Worm (Caenorhabditis elegans): ENCODE results near the gene Y43B11AR.3.

The Y43B11AR.3 gene

ce11 chrIV:7084632-7085160, 1.2 kb upstream of the Y43B11AR.3 start, which contains the start of gene rps-4 (continued):
- TF ChIP-seq nhr-12 (tag; optimal IDR thresholded peaks at IDR 0.05) (no peak), mef-2 (tag; optimal IDR thresholded peaks at IDR 0.05) (peak; percentile 51), ceh-8 (GFP tag; optimal IDR thresholded peaks at IDR 0.05) (peak; percentile 74), pag-3 (tag; optimal IDR thresholded peaks at IDR 0.05; ENCODE audit: borderline replicate concordance, insufficient read depth) (no peak), xbp-1 (tag; optimal IDR thresholded peaks at IDR 0.05) (peak; percentile 92), lin-15B (tag; optimal IDR thresholded peaks at IDR 0.05) (peak; percentile 98), nhr-90 (tag; optimal IDR thresholded peaks at IDR 0.05; ENCODE audit: poor library complexity) (peak; percentile 89), C34B4.2 (tag; optimal IDR thresholded peaks at IDR 0.05) (no peak), sup-37 (GFP tag; optimal IDR thresholded peaks at IDR 0.05) (peak; percentile 72), vab-15 (tag; optimal IDR thresholded peaks at IDR 0.05) (no peak), nhr-47 (tag; optimal IDR thresholded peaks at IDR 0.05) (peak; percentile 92), ceh-82 (tag; optimal IDR thresholded peaks at IDR 0.05) (peak; percentile 74 to 95 (median 74)), egl-27 (tag; optimal IDR thresholded peaks at IDR 0.05) (no peak), lin-35 (GFP tag; optimal IDR thresholded peaks at IDR 0.05) (peak; percentile 91 to 93), hlh-4 (tag; optimal IDR thresholded peaks at IDR 0.05) (no peak), C04F5.9 (tag; optimal IDR thresholded peaks at IDR 0.05) (peak; percentile 62), jun-1 (tag; optimal IDR thresholded peaks at IDR 0.05) (peak; percentile 75), pax-3 (tag; optimal IDR thresholded peaks at IDR 0.05) (peak; percentile 68), Y116A8C.19 (tag; optimal IDR thresholded peaks at IDR 0.05; ENCODE audit: borderline replicate concordance) (no peak), ets-5 (GFP tag; IDR thresholded peaks at IDR 0.05) (no peak), nhr-237 (tag; optimal IDR thresholded peaks at IDR 0.05) (peak; percentile 71), hpl-2 (GFP tag; optimal IDR thresholded peaks at IDR 0.05) (peak; percentile 85), ztf-4 (tag; optimal IDR thresholded peaks at IDR 0.05) (peak; percentile 54), dpl-1 (GFP tag; optimal IDR thresholded peaks at IDR 0.05) (peak; percentile 82 to 87 (median 83)), snu-23 (GFP tag; optimal IDR thresholded peaks at IDR 0.05) (peak; percentile 95), tlp-1 (tag; optimal IDR thresholded peaks at IDR 0.05) (no peak), nhr-76 (tag; optimal IDR thresholded peaks at IDR 0.05) (no peak), elt-2 (tag; optimal IDR thresholded peaks at IDR 0.05) (peak; percentile 75), efl-1 (optimal IDR thresholded peaks at IDR 0.05) (peak; percentile 88 to 91), efl-1 (GFP tag; optimal IDR thresholded peaks at IDR 0.05 in 1 of 2) (peak; percentile 83 to 97), mab-9 (GFP tag; IDR thresholded peaks at IDR 0.05) (no peak), aly-2 (tag; optimal IDR thresholded peaks at IDR 0.05) (peak; percentile 23), egl-13 (tag; optimal IDR thresholded peaks at IDR 0.05) (peak; percentile 82), fkh-4 (tag; optimal IDR thresholded peaks at IDR 0.05; ENCODE audit: borderline replicate concordance) (peak; percentile 26), ceh-90 (tag; optimal IDR thresholded peaks at IDR 0.05) (peak; percentile 58), irx-1 (tag; optimal IDR thresholded peaks at IDR 0.05) (peak; percentile 78), elt-3 (tag; optimal IDR thresholded peaks at IDR 0.05) (peak in 3 of 6 experiments; percentile 24 to 95 (median 72)), sox-4 (tag; optimal IDR thresholded peaks at IDR 0.05) (peak; percentile 70), nhr-85 (tag) (peak; percentile 90), fos-1 (tag; optimal IDR thresholded peaks at IDR 0.05) (peak; percentile 61), hlh-17 (GFP tag; optimal IDR thresholded peaks at IDR 0.05; ENCODE audit: borderline replicate concordance) (no peak), ztf-11 (tag; optimal IDR thresholded peaks at IDR 0.05) (peak in 1 of 2 experiments; percentile 74), efl-3 (GFP tag; optimal IDR thresholded peaks at IDR 0.05) (no peak), unc-86 (tag; optimal IDR thresholded peaks at IDR 0.05) (peak; percentile 83)

Measured in whole organism, L1 larva.